Fruit fly (Drosophila melanogaster) whole organism, embryonic: ENCODE measurements around the gene CG43271.

Experiments used
- Antp ChIP-seq: fragments of 200-800 bp; sonication (Bioruptor generic); optimal IDR thresholded peaks from 3 replicates; lab custom pipeline; 2016; ENCODE audit warnings: missing biosample characterization, missing genetic modification characterization
- BtbVII ChIP-seq: fragments of 200-800 bp; sonication (Bioruptor generic); optimal IDR thresholded peaks from 3 replicates; lab custom pipeline; 2017; ENCODE audit warnings: missing biosample characterization, mild to moderate bottlenecking, missing genetic modification characterization
- CG10654 ChIP-seq: fragments of 200-800 bp; sonication (Bioruptor generic); optimal IDR thresholded peaks from 2 replicates; lab custom pipeline; 2016; ENCODE audit warnings: missing biosample characterization, missing genetic modification characterization
- CG10979 ChIP-seq: fragments of 200-800 bp; sonication (Bioruptor generic); optimal IDR thresholded peaks from 2 replicates; lab custom pipeline; 2018; ENCODE audit warnings: missing biosample characterization, mild to moderate bottlenecking, missing genetic modification characterization, moderate library complexity
- CG11398 ChIP-seq: fragments of 200-800 bp; sonication (Bioruptor generic); optimal IDR thresholded peaks from 2 replicates; lab custom pipeline; 2016; ENCODE audit warnings: missing biosample characterization, missing genetic modification characterization
- CG11560 ChIP-seq: fragments of 200-800 bp; sonication (Bioruptor generic); IDR thresholded peaks from 3 replicates; pipeline ENCODE4 v1.3.6; 2022; ENCODE audit warnings: missing biosample characterization, missing genetic modification characterization
- CG14014 ChIP-seq: fragments of 200-800 bp; sonication (Bioruptor generic); IDR thresholded peaks from 2 replicates; pipeline ENCODE4 v1.3.6; 2022; ENCODE audit warnings: missing biosample characterization, missing genetic modification characterization
- CG14710 ChIP-seq: fragments of 200-800 bp; sonication (Bioruptor generic); optimal IDR thresholded peaks from 3 replicates; lab custom pipeline; 2019; ENCODE audit warnings: missing biosample characterization, mild to moderate bottlenecking, missing genetic modification characterization, moderate library complexity
- CG14860 ChIP-seq: fragments of 200-800 bp; sonication (Bioruptor generic); IDR thresholded peaks from 3 replicates; pipeline ENCODE4 v1.3.6; 2022; ENCODE audit warnings: missing biosample characterization, missing genetic modification characterization; ENCODE audit not compliant: partially characterized antibody
- CG15073 ChIP-seq: fragments of 200-800 bp; sonication (Bioruptor generic); optimal IDR thresholded peaks from 2 replicates; lab custom pipeline; 2016; ENCODE audit warnings: missing biosample characterization, missing genetic modification characterization
- CG16863 ChIP-seq: fragments of 200-800 bp; sonication (Bioruptor generic); optimal IDR thresholded peaks from 3 replicates; lab custom pipeline; 2016; ENCODE audit warnings: missing biosample characterization, missing genetic modification characterization
- CG32767 ChIP-seq: fragments of 200-800 bp; sonication (Bioruptor generic); IDR thresholded peaks from 2 replicates; pipeline ENCODE4 v1.3.6; 2022; ENCODE audit warnings: missing biosample characterization, missing genetic modification characterization
- CG4282 ChIP-seq: fragments of 200-800 bp; sonication (Bioruptor generic); optimal IDR thresholded peaks from 2 replicates; lab custom pipeline; 2016; ENCODE audit warnings: missing biosample characterization, missing genetic modification characterization
- CG4424 ChIP-seq: fragments of 200-800 bp; sonication (Bioruptor generic); optimal IDR thresholded peaks from 3 replicates; lab custom pipeline; 2016; ENCODE audit warnings: missing biosample characterization, missing genetic modification characterization
- CG5953 ChIP-seq: fragments of 200-800 bp; sonication (Bioruptor generic); IDR thresholded peaks from 2 replicates; pipeline ENCODE4 v1.3.6; 2022; ENCODE audit warnings: missing biosample characterization, missing genetic modification characterization
- CG6175 ChIP-seq: fragments of 200-800 bp; sonication (Bioruptor generic); IDR thresholded peaks from 3 replicates; pipeline ENCODE4 v1.3.6; 2022; ENCODE audit warnings: missing biosample characterization, missing genetic modification characterization
- CG9215 ChIP-seq: fragments of 200-800 bp; sonication (Bioruptor generic); IDR thresholded peaks from 2 replicates; pipeline ENCODE4 v1.3.6; 2022; ENCODE audit warnings: missing biosample characterization, missing genetic modification characterization
- CTCF ChIP-seq: fragments of 200-800 bp; sonication (Bioruptor generic); optimal IDR thresholded peaks from 2 replicates; lab custom pipeline; 2017; ENCODE audit warnings: missing biosample characterization, mild to moderate bottlenecking, missing genetic modification characterization, moderate library complexity
- CoRest ChIP-seq: fragments of 200-800 bp; sonication (Bioruptor generic); optimal IDR thresholded peaks from 3 replicates; lab custom pipeline; 2018; ENCODE audit warnings: missing biosample characterization, mild to moderate bottlenecking, missing genetic modification characterization, moderate library complexity
- Fer3 ChIP-seq: fragments of 200-800 bp; sonication (Bioruptor generic); optimal IDR thresholded peaks from 2 replicates; lab custom pipeline; 2018; ENCODE audit warnings: missing biosample characterization, mild to moderate bottlenecking, missing genetic modification characterization, moderate library complexity
- HLHmδ ChIP-seq: fragments of 200-800 bp; sonication (Bioruptor generic); optimal IDR thresholded peaks from 2 replicates; lab custom pipeline; 2018; ENCODE audit warnings: missing biosample characterization, mild to moderate bottlenecking, missing genetic modification characterization, moderate library complexity
- Hmx ChIP-seq: fragments of 200-800 bp; sonication (Bioruptor generic); optimal IDR thresholded peaks from 2 replicates; lab custom pipeline; 2016; ENCODE audit warnings: missing biosample characterization, missing genetic modification characterization
- Hr3 ChIP-seq: fragments of 200-800 bp; sonication (Bioruptor generic); optimal IDR thresholded peaks from 3 replicates; lab custom pipeline; 2016; ENCODE audit warnings: missing biosample characterization, missing genetic modification characterization
- Max ChIP-seq: fragments of 200-800 bp; sonication (Bioruptor generic); optimal IDR thresholded peaks from 2 replicates; lab custom pipeline; 2016; ENCODE audit warnings: missing biosample characterization, mild to moderate bottlenecking, missing genetic modification characterization
- Mes4 ChIP-seq: fragments of 200-800 bp; sonication (Bioruptor generic); optimal IDR thresholded peaks from 2 replicates; lab custom pipeline; 2016; ENCODE audit warnings: missing biosample characterization, missing genetic modification characterization
- Oli ChIP-seq: fragments of 200-800 bp; sonication (Bioruptor generic); optimal IDR thresholded peaks from 2 replicates; lab custom pipeline; 2018; ENCODE audit warnings: missing biosample characterization, mild to moderate bottlenecking, missing genetic modification characterization, moderate library complexity
- Ptx1 ChIP-seq: fragments of 200-800 bp; sonication (Bioruptor generic); IDR thresholded peaks from 2 replicates; pipeline ENCODE4 v1.3.6; 2022; ENCODE audit warnings: missing biosample characterization, missing genetic modification characterization
- Rfx ChIP-seq: fragments of 200-800 bp; sonication (Bioruptor generic); IDR thresholded peaks from 2 replicates; pipeline ENCODE4 v1.3.6; 2022; ENCODE audit warnings: missing biosample characterization, missing genetic modification characterization
- Rx ChIP-seq: fragments of 200-800 bp; sonication (Bioruptor generic); IDR thresholded peaks from 2 replicates; pipeline ENCODE4 v1.3.6; 2022; ENCODE audit warnings: missing biosample characterization, missing genetic modification characterization
- Scr ChIP-seq: fragments of 200-800 bp; sonication (Bioruptor generic); IDR thresholded peaks from 2 replicates; pipeline ENCODE4 v1.3.6; 2022; ENCODE audit warnings: missing biosample characterization, missing genetic modification characterization; ENCODE audit not compliant: partially characterized antibody
- Trl ChIP-seq, 3 experiments: fragments of >200 bp in 2 of 3; fragments of 200-800 bp in 1 of 3; sonication (Bioruptor generic) in 1 of 3; optimal IDR thresholded peaks; 2 replicates in 1 of 3; 3 replicates in 2 of 3; lab custom pipeline; 2016 to 2017; ENCODE audit warnings: missing biosample characterization in 1 of 3, missing genetic modification characterization in 1 of 3
- br ChIP-seq: fragments of >200 bp; optimal IDR thresholded peaks from 2 replicates; lab custom pipeline; 2017
- disco-r ChIP-seq: fragments of 200-800 bp; sonication (Bioruptor generic); optimal IDR thresholded peaks from 2 replicates; lab custom pipeline; 2016; ENCODE audit warnings: missing biosample characterization, missing genetic modification characterization
- fd102C ChIP-seq: fragments of 200-800 bp; sonication (Bioruptor generic); optimal IDR thresholded peaks from 2 replicates; lab custom pipeline; 2018; ENCODE audit warnings: missing biosample characterization, mild to moderate bottlenecking, missing genetic modification characterization, moderate library complexity
- gsb ChIP-seq: fragments of 200-800 bp; sonication (Bioruptor generic); IDR thresholded peaks from 2 replicates; pipeline ENCODE4 v1.3.6; 2022; ENCODE audit warnings: missing biosample characterization, missing genetic modification characterization
- hb ChIP-seq: fragments of 200-800 bp; sonication (Bioruptor generic); IDR thresholded peaks from 3 replicates; pipeline ENCODE4 v1.3.6; 2022; ENCODE audit warnings: missing biosample characterization, missing genetic modification characterization; ENCODE audit not compliant: partially characterized antibody
- jing ChIP-seq: fragments of 200-800 bp; sonication (Bioruptor generic); optimal IDR thresholded peaks from 2 replicates; lab custom pipeline; 2018; ENCODE audit warnings: missing biosample characterization, mild to moderate bottlenecking, missing genetic modification characterization
- lola ChIP-seq, 3 experiments: fragments of >200 bp in 2 of 3; fragments of 200-800 bp in 1 of 3; sonication (Bioruptor generic) in 1 of 3; optimal IDR thresholded peaks; 2 replicates each; lab custom pipeline; 2017 to 2019; ENCODE audit warnings: missing biosample characterization in 3 of 3, missing genetic modification characterization in 3 of 3, mild to moderate bottlenecking in 1 of 3, moderate library complexity in 1 of 3
- nerfin-2 ChIP-seq: fragments of 200-800 bp; sonication (Bioruptor generic); IDR thresholded peaks from 2 replicates; pipeline ENCODE4 v1.3.6; 2022; ENCODE audit warnings: missing biosample characterization, missing genetic modification characterization; ENCODE audit not compliant: partially characterized antibody
- odd ChIP-seq: fragments of 200-800 bp; sonication (Bioruptor generic); optimal IDR thresholded peaks from 2 replicates; lab custom pipeline; 2017; ENCODE audit warnings: missing biosample characterization, mild to moderate bottlenecking, missing genetic modification characterization
- onecut ChIP-seq: fragments of 200-800 bp; sonication (Bioruptor generic); IDR thresholded peaks from 2 replicates; pipeline ENCODE4 v1.3.6; 2022; ENCODE audit warnings: missing biosample characterization, missing genetic modification characterization
- pros ChIP-seq: fragments of 200-800 bp; sonication (Bioruptor generic); optimal IDR thresholded peaks from 3 replicates; lab custom pipeline; 2019; ENCODE audit warnings: missing biosample characterization, mild to moderate bottlenecking, missing genetic modification characterization, moderate library complexity
- ro ChIP-seq: fragments of 200-800 bp; sonication (Bioruptor generic); IDR thresholded peaks from 2 replicates; pipeline ENCODE4 v1.3.6; 2022; ENCODE audit warnings: missing biosample characterization, missing genetic modification characterization
- seq ChIP-seq: fragments of 200-800 bp; sonication (Bioruptor generic); IDR thresholded peaks from 2 replicates; pipeline ENCODE4 v1.3.6; 2022; ENCODE audit warnings: missing biosample characterization, missing genetic modification characterization
- shn ChIP-seq: fragments of 200-800 bp; sonication (Bioruptor generic); optimal IDR thresholded peaks from 3 replicates; lab custom pipeline; 2016; ENCODE audit warnings: missing biosample characterization, missing genetic modification characterization
- slou ChIP-seq: fragments of 200-800 bp; sonication (Bioruptor generic); optimal IDR thresholded peaks from 3 replicates; lab custom pipeline; 2016; ENCODE audit warnings: missing biosample characterization, missing genetic modification characterization
- trh ChIP-seq: fragments of 200-800 bp; sonication (Bioruptor generic); optimal IDR thresholded peaks from 2 replicates; lab custom pipeline; 2016; ENCODE audit warnings: missing biosample characterization, missing genetic modification characterization
- zen2 ChIP-seq: fragments of 200-800 bp; sonication (Bioruptor generic); IDR thresholded peaks from 3 replicates; pipeline ENCODE4 v1.3.6; 2022; ENCODE audit warnings: missing biosample characterization, missing genetic modification characterization; ENCODE audit not compliant: partially characterized antibody
- zfh2 ChIP-seq: fragments of 200-800 bp; sonication (Bioruptor generic); optimal IDR thresholded peaks from 2 replicates; lab custom pipeline; 2016; ENCODE audit warnings: missing biosample characterization, missing genetic modification characterization

Gene CG43271

DNA sequence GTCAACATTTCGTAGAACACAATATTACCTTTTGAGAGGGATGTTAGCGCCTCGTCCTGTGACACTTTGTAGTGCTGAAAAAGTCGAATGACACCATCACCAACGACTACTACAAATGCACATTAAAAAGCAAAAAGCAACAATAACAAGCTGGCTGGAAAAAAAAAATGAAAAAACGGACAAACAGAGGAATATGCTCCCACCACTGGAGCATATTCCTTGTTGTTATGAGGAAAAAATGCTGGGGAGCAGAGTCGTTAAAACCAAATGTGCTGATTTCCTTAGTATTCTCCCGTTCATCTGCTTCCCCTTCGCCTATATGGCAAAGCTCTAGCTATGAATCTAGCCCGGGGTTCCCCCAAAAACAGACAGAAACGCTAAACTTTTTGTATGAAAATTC, at the start of gene CG43271:
Gene CG43271 (minus strand): TSS at position 101 of the 400 bp plus-strand sequence.
- TF ChIP-seq jing (GFP tag; lab: Kevin White, UChicago) (no peak), gsb (GFP tag; lab: Robert Waterston, UW) (no peak), seq (GFP tag; lab: Robert Waterston, UW) (no peak), onecut (GFP tag; lab: Robert Waterston, UW) (no peak), CG11398 (GFP tag; lab: Kevin White, UChicago) (no peak), HLHmδ (GFP tag; lab: Kevin White, UChicago) (no peak), CG4424 (GFP tag; lab: Kevin White, UChicago) (no peak), ro (GFP tag; lab: Robert Waterston, UW) (no peak), Hmx (no peak), shn (GFP tag; lab: Kevin White, UChicago) (no peak), hb (GFP tag; lab: Robert Waterston, UW) (no peak), slou (no peak), Antp (GFP tag; lab: Kevin White, UChicago) (no peak), CG32767 (GFP tag; lab: Robert Waterston, UW) (no peak), disco-r (no peak), zen2 (GFP tag; lab: Robert Waterston, UW) (no peak)
- TF ChIP-seq, all 482 proteins: peak for 0

dm6 chr2L:17963710-17964109, 48.9 kb upstream of the CG43271 start:
- TF ChIP-seq CTCF (GFP tag; lab: Kevin White, UChicago) (peak; percentile 75), Mes4 (GFP tag; lab: Kevin White, UChicago) (no peak), BtbVII (GFP tag; lab: Kevin White, UChicago) (no peak), CG15073 (GFP tag; lab: Kevin White, UChicago) (no peak), CG10979 (tag; lab: Kevin White, UChicago) (peak; percentile 64), lola (GFP tag; optimal IDR thresholded peaks at IDR 0.05; lab: Kevin White, UChicago) (no peak), CG14860 (no peak), CG16863 (GFP tag; lab: Kevin White, UChicago) (no peak)

- TF ChIP-seq Max (GFP tag; lab: Kevin White, UChicago) (no peak), Fer3 (no peak), fd102C (GFP tag; lab: Kevin White, UChicago) (no peak), CG9215 (GFP tag; lab: Robert Waterston, UW) (peak; percentile 58), Oli (tag; lab: Kevin White, UChicago) (no peak), Scr (peak; percentile 84), zen2 (GFP tag; lab: Robert Waterston, UW) (peak; percentile 80), trh (peak; percentile 14), CG4282 (GFP tag; lab: Kevin White, UChicago) (no peak), zfh2 (peak; percentile 47), CoRest (tag; lab: Kevin White, UChicago) (peak; percentile 40), Hr3 (GFP tag; lab: Kevin White, UChicago) (peak; percentile 43), CG11560 (tag; lab: Robert Waterston, UW) (peak; percentile 88), Rfx (GFP tag; lab: Robert Waterston, UW) (peak; percentile 75), CG10654 (GFP tag; lab: Kevin White, UChicago) (no peak), br (lab: Kevin White, UChicago) (no peak), CG14710 (no peak), Rx (GFP tag; lab: Robert Waterston, UW) (no peak), pros (GFP tag; lab: Kevin White, UChicago) (no peak), CG14014 (GFP tag; lab: Robert Waterston, UW) (0 out of 2 replicates have a peak, but pooled peaks have one; percentile 47), CG6175 (0 out of 3 replicates have a peak, but pooled peaks have one; percentile 23), Trl (optimal IDR thresholded peaks at IDR 0.05; lab: Kevin White, UChicago) (no peak), Trl (GFP tag; optimal IDR thresholded peaks at IDR 0.05; lab: Kevin White, UChicago) (peak; percentile 42), CG5953 (GFP tag; lab: Robert Waterston, UW) (peak; percentile 27; the same call in 1 of the 2 replicates), nerfin-2 (peak; percentile 84; the same call in 1 of the 2 replicates), shn (GFP tag; lab: Kevin White, UChicago) (peak; percentile 13), odd (no peak), Ptx1 (GFP tag; lab: Robert Waterston, UW) (peak; percentile 69)
Measured at dm6 chr2L:17963071-17963567, 48.3 kb upstream of the CG43271 start, which contains the start of gene CG5674. Gene CG5674, plus strand, starts transcription at chr2L:17963379.
